Worm (Caenorhabditis elegans): Measurements from ENCODE around the gene lin-45.

DNA sequence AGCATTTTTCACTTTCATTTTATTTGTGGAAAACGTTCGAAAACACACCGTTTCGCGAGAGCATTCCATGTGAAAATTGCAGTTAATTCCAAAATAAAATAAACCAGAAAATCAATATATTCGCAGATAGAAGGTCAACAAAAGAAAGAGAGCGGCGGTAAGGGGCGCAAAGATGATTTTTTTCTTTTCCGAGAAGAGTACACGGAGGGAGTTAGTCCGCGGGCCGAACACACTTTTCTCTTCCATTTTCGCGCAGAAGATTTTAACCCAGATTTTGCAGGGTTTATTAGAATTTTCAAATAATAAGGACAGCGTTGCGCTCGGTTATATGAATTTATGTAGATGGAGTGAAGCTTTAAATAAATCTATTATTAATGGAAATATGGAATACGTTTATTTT, 720 bp downstream of the lin-45 start:
- TF ChIP-seq ztf-11 (tag; optimal IDR thresholded peaks at IDR 0.05) (no peak), egl-27 (tag; optimal IDR thresholded peaks at IDR 0.05) (no peak), fos-1 (tag; optimal IDR thresholded peaks at IDR 0.05) (no peak), aly-2 (tag; optimal IDR thresholded peaks at IDR 0.05) (no peak), unc-62 (GFP tag; optimal IDR thresholded peaks at IDR 0.05) (no peak), ama-1 (optimal IDR thresholded peaks at IDR 0.05) (no peak), elt-3 (tag; optimal IDR thresholded peaks at IDR 0.05) (no peak), nhr-67 (tag; optimal IDR thresholded peaks at IDR 0.05) (no peak), elt-1 (tag; optimal IDR thresholded peaks at IDR 0.05) (no peak), unc-39 (tag; optimal IDR thresholded peaks at IDR 0.05) (no peak), mdl-1 (tag; optimal IDR thresholded peaks at IDR 0.05) (no peak), nhr-28 (tag; optimal IDR thresholded peaks at IDR 0.05) (no peak), ZK546.5 (tag; optimal IDR thresholded peaks at IDR 0.05) (no peak)

Measured in whole organism, L3 larva.